Worm (Caenorhabditis elegans) whole organism, L2 larva: ENCODE results near the gene tsp-1.

Source experiments
- ama-1 ChIP-seq: fragments of 150-350 bp; optimal IDR thresholded peaks from 2 replicates; lab custom pipeline; 2018; ENCODE audit warnings: inconsistent platforms
- egl-27 ChIP-seq: sonication (generic microtip); optimal IDR thresholded peaks from 3 replicates; lab custom pipeline; 2017; ENCODE audit warnings: missing biosample characterization, missing genetic modification reagents, missing genetic modification characterization
- fos-1 ChIP-seq: fragments of 150-350 bp; optimal IDR thresholded peaks from 2 replicates; lab custom pipeline; 2014; ENCODE audit warnings: missing biosample characterization, missing genetic modification characterization
- lsy-2 ChIP-seq, 2 experiments: fragments of 150-350 bp in 1 of 2; sonication (generic microtip) in 1 of 2; optimal IDR thresholded peaks; 2 replicates each; lab custom pipeline; 2014 to 2017; ENCODE audit warnings: missing biosample characterization in 2 of 2, missing genetic modification characterization in 2 of 2
- nhr-11 ChIP-seq: fragments of 150-350 bp; optimal IDR thresholded peaks from 2 replicates; lab custom pipeline; 2014; ENCODE audit warnings: missing biosample characterization, missing genetic modification characterization
- nhr-23 ChIP-seq: fragments of 150-350 bp; optimal IDR thresholded peaks from 2 replicates; lab custom pipeline; 2014; ENCODE audit warnings: missing biosample characterization, missing genetic modification reagents, missing genetic modification characterization
- nhr-237 ChIP-seq: fragments of 150-350 bp; optimal IDR thresholded peaks from 2 replicates; lab custom pipeline; 2014; ENCODE audit warnings: missing biosample characterization, missing genetic modification characterization
- nhr-77 ChIP-seq: fragments of 150-350 bp; optimal IDR thresholded peaks from 2 replicates; lab custom pipeline; 2014; ENCODE audit warnings: missing biosample characterization, missing genetic modification characterization
- sma-9 ChIP-seq, 2 experiments: fragments of 150-350 bp in 1 of 2; sonication (generic microtip) in 1 of 2; optimal IDR thresholded peaks; 2 replicates each; lab custom pipeline; 2014 to 2016; ENCODE audit warnings: missing genetic modification characterization in 2 of 2, mild to moderate bottlenecking in 1 of 2, missing biosample characterization in 1 of 2, missing compliant biosample characterization in 1 of 2, missing genetic modification reagents in 1 of 2, moderate library complexity in 1 of 2
- ztf-11 ChIP-seq: sonication (generic microtip); optimal IDR thresholded peaks from 2 replicates; lab custom pipeline; 2017; ENCODE audit warnings: missing biosample characterization, missing genetic modification characterization

DNA sequence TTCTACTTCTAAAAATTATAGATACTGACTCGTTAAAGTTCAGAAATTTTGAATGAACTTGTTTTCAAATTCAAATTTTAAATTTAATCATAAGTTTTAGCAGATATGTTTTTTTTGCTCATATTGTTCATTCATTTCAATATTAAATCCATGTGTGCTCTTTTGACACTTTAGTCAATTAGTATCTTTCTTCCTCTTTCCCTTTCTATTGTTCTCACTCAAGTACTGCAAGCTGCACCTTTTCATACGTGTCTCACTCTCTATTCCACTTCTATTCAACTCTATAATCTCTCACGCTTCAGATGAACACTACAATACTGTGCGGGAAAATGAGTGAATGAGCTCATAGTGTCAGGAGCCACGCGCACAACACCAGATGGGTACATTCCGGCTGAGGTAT, 21.3 kb downstream of the tsp-1 start, which contains the start of gene C30A5.16:
- TF ChIP-seq ztf-11 (tag; lab: Kevin White, UChicago) (no peak), sma-9 (GFP tag; optimal IDR thresholded peaks at IDR 0.05; lab: Kevin White, UChicago) (no peak), sma-9 (tag; optimal IDR thresholded peaks at IDR 0.05; lab: Kevin White, UChicago) (no peak), ama-1 (lab: Kevin White, UChicago) (no peak), fos-1 (tag; lab: Kevin White, UChicago) (no peak), nhr-237 (tag; lab: Kevin White, UChicago) (no peak), egl-27 (no peak), nhr-23 (tag; lab: Kevin White, UChicago) (no peak), nhr-77 (tag; lab: Kevin White, UChicago) (no peak), nhr-11 (no peak), lsy-2 (tag; optimal IDR thresholded peaks at IDR 0.05; lab: Kevin White, UChicago) (no peak)
